Fruit fly (Drosophila melanogaster): ENCODE results near the gene CG11663.

CG11663 gene

dm6 chrX:900725-901345 lies 6.6 kb downstream of the CG11663 start (continued):
- peak; percentile 13 for TF ChIP-seq psq (GFP tag; optimal IDR thresholded peaks at IDR 0.05)
- peak; percentile 52 for TF ChIP-seq Gsc (GFP tag; IDR thresholded peaks at IDR 0.05)
- TF ChIP-seq Awh (GFP tag; IDR thresholded peaks at IDR 0.05): peak; percentile 57
- TF ChIP-seq phol (tag; optimal IDR thresholded peaks at IDR 0.05): peak; percentile 77
- no peak for TF ChIP-seq CG10565 (GFP tag; optimal IDR thresholded peaks at IDR 0.05)
- peak; percentile 52 for TF ChIP-seq CG8281 (tag; optimal IDR thresholded peaks at IDR 0.05)
- TF ChIP-seq org-1 (GFP tag; optimal IDR thresholded peaks at IDR 0.05): peak; percentile 78
- TF ChIP-seq crp (GFP tag; optimal IDR thresholded peaks at IDR 0.05): peak in 1 of 2 experiments; percentile 20
- TF ChIP-seq NfI (GFP tag; optimal IDR thresholded peaks at IDR 0.05): peak; percentile 80
- TF ChIP-seq CG10543 (GFP tag; optimal IDR thresholded peaks at IDR 0.05): peak; percentile 50
- TF ChIP-seq CG13287 (GFP tag; IDR thresholded peaks at IDR 0.05; ENCODE audit: partially characterized antibody): no peak; the same call in 1 of the 2 replicates
- TF ChIP-seq danr (GFP tag; IDR thresholded peaks at IDR 0.05): peak; percentile 66
- peak; percentile 41 to 86 for TF ChIP-seq Hr51 (GFP tag; optimal IDR thresholded peaks at IDR 0.05)
- TF ChIP-seq en (GFP tag; optimal IDR thresholded peaks at IDR 0.05): peak; percentile 66
- TF ChIP-seq Atf-2 (GFP tag; optimal IDR thresholded peaks at IDR 0.05): peak; percentile 64
- TF ChIP-seq Mes4 (GFP tag; optimal IDR thresholded peaks at IDR 0.05): peak; percentile 65
- no peak for TF ChIP-seq CG7745 (tag; optimal IDR thresholded peaks at IDR 0.05)
- TF ChIP-seq CG18619 (GFP tag; optimal IDR thresholded peaks at IDR 0.05): peak; percentile 62
- TF ChIP-seq jumu (GFP tag; optimal IDR thresholded peaks at IDR 0.05): peak; percentile 81
- TF ChIP-seq disco-r (GFP tag; optimal IDR thresholded peaks at IDR 0.05): peak; percentile 9
- TF ChIP-seq rib (GFP tag; IDR thresholded peaks at IDR 0.05): peak; percentile 61; the same call in 1 of the 2 replicates
- peak; percentile 38 for TF ChIP-seq p53 (GFP tag; optimal IDR thresholded peaks at IDR 0.05)
- TF ChIP-seq CG11456 (GFP tag; IDR thresholded peaks at IDR 0.05): peak; percentile 67; the same call in 1 of the 3 replicates
- TF ChIP-seq sim (GFP tag; IDR thresholded peaks at IDR 0.05): 0 out of 2 replicates have a peak, but pooled peaks have one; percentile 34
- peak; percentile 86 for TF ChIP-seq CG7839 (tag; optimal IDR thresholded peaks at IDR 0.05)
- TF ChIP-seq CG33213 (GFP tag; optimal IDR thresholded peaks at IDR 0.05): peak; percentile 36
- peak; percentile 45 for TF ChIP-seq CG15601 (tag; optimal IDR thresholded peaks at IDR 0.05)
- TF ChIP-seq Sry-β (GFP tag; optimal IDR thresholded peaks at IDR 0.05): no peak
- no peak for TF ChIP-seq CG14965 (GFP tag; optimal IDR thresholded peaks at IDR 0.05; ENCODE audit: borderline replicate concordance)
- peak; percentile 67 for TF ChIP-seq CG12155 (GFP tag; optimal IDR thresholded peaks at IDR 0.05)
- TF ChIP-seq CG11696 (GFP tag; IDR thresholded peaks at IDR 0.05): peak; percentile 64
- no peak for TF ChIP-seq zf30C (GFP tag; optimal IDR thresholded peaks at IDR 0.05)
- peak; percentile 58 for TF ChIP-seq CG15514 (GFP tag; optimal IDR thresholded peaks at IDR 0.05)
- TF ChIP-seq CG3995 (GFP tag; optimal IDR thresholded peaks at IDR 0.05): peak; percentile 11
- TF ChIP-seq CG6272 (GFP tag; IDR thresholded peaks at IDR 0.05): peak; percentile 55; the same call in 1 of the 2 replicates
- TF ChIP-seq unc-4 (GFP tag; IDR thresholded peaks at IDR 0.05; ENCODE audit: partially characterized antibody): no peak
- peak; percentile 73 for TF ChIP-seq CG4424 (GFP tag; optimal IDR thresholded peaks at IDR 0.05)
- peak; percentile 45 for TF ChIP-seq Asciz (GFP tag; optimal IDR thresholded peaks at IDR 0.05)
- peak; percentile 26 for TF ChIP-seq sd (tag; optimal IDR thresholded peaks at IDR 0.05)
- TF ChIP-seq lmd (GFP tag; IDR thresholded peaks at IDR 0.05): peak; percentile 81
- TF ChIP-seq eve (GFP tag; optimal IDR thresholded peaks at IDR 0.05): peak in 1 of 2 experiments; percentile 94
- TF ChIP-seq CG6689 (GFP tag; IDR thresholded peaks at IDR 0.05): peak; percentile 84
- TF ChIP-seq zen (tag; optimal IDR thresholded peaks at IDR 0.05): peak; percentile 52
- TF ChIP-seq repo (GFP tag; optimal IDR thresholded peaks at IDR 0.05): peak; percentile 60
- 0 out of 3 replicates have a peak, but pooled peaks have one; percentile 27 for TF ChIP-seq CG2199 (GFP tag; IDR thresholded peaks at IDR 0.05)
- TF ChIP-seq Dip3 (GFP tag; optimal IDR thresholded peaks at IDR 0.05): peak; percentile 62
- TF ChIP-seq sob (GFP tag; IDR thresholded peaks at IDR 0.05): peak; percentile 83
- peak; percentile 76 for TF ChIP-seq Atf6 (GFP tag; IDR thresholded peaks at IDR 0.05)
- TF ChIP-seq chm (GFP tag; IDR thresholded peaks at IDR 0.05): peak; percentile 41; the same call in 1 of the 2 replicates
